Worm (Caenorhabditis elegans): ENCODE data around the gene chtl-1.

ce11 chrX:5336498-5336897 is 27.6 kb downstream of the chtl-1 start:
- no peak for TF ChIP-seq unc-39 (tag; optimal IDR thresholded peaks at IDR 0.05)
- TF ChIP-seq egl-27 (tag; optimal IDR thresholded peaks at IDR 0.05): peak; percentile 41
- TF ChIP-seq nhr-11 (tag; optimal IDR thresholded peaks at IDR 0.05): no peak
- TF ChIP-seq mdl-1 (tag; optimal IDR thresholded peaks at IDR 0.05): peak; percentile 6
- peak; percentile 71 for TF ChIP-seq pha-4 (tag; optimal IDR thresholded peaks at IDR 0.05)

All from whole organism, L3 larva.